Fruit fly (Drosophila melanogaster): ENCODE data around the gene CG31007.

dm6 chr3R:30992357-30992756 lies at the start of gene CG31007:
- TF ChIP-seq CG8924 (tag; optimal IDR thresholded peaks at IDR 0.05) (no peak), croc (GFP tag; conservative IDR thresholded peaks at IDR 0.05) (no peak), CG6689 (GFP tag; IDR thresholded peaks at IDR 0.05) (no peak), jigr1 (GFP tag; IDR thresholded peaks at IDR 0.05) (no peak), Spps (tag; optimal IDR thresholded peaks at IDR 0.05) (no peak), CG31388 (GFP tag; optimal IDR thresholded peaks at IDR 0.05) (no peak), CG1529 (GFP tag; optimal IDR thresholded peaks at IDR 0.05) (no peak), sens (GFP tag) (no peak), CG8388 (GFP tag; optimal IDR thresholded peaks at IDR 0.05) (no peak), sob (GFP tag; IDR thresholded peaks at IDR 0.05) (no peak)
